Worm (Caenorhabditis elegans) whole organism, L4 larva: ENCODE data around the gene R11G11.16.

Source experiments
- D1046.2 ChIP-seq: fragments of 200-800 bp; sonication (Bioruptor generic); IDR thresholded peaks from 2 replicates; pipeline ENCODE4 v1.3.6; 2022; ENCODE audit warnings: missing genetic modification characterization, missing compliant biosample characterization
- F10B5.3 ChIP-seq: sonication (generic microtip); optimal IDR thresholded peaks from 2 replicates; lab custom pipeline; 2016; ENCODE audit warnings: mild to moderate bottlenecking, missing genetic modification characterization, missing compliant biosample characterization
- F26F4.8 ChIP-seq: fragments of 200-800 bp; sonication (Bioruptor generic); conservative IDR thresholded peaks from 2 replicates; pipeline ENCODE4 v1.3.6; 2022; ENCODE audit warnings: missing genetic modification characterization, missing compliant biosample characterization
- F44E2.7 ChIP-seq: fragments of 200-800 bp; sonication (Bioruptor generic); IDR thresholded peaks from 2 replicates; pipeline ENCODE4 v2.1.2; 2022; ENCODE audit warnings: missing genetic modification characterization, missing compliant biosample characterization
- R02D3.7 ChIP-seq: fragments of 150-350 bp; sonication (generic microtip); optimal IDR thresholded peaks from 3 replicates; lab custom pipeline; 2014; ENCODE audit warnings: missing biosample characterization, missing genetic modification characterization
- T20F7.1 ChIP-seq: fragments of 200-800 bp; sonication (Bioruptor generic); optimal IDR thresholded peaks from 2 replicates; lab custom pipeline; 2018; ENCODE audit warnings: mild to moderate bottlenecking, missing genetic modification characterization, missing compliant biosample characterization
- Y105C5A.15 ChIP-seq: fragments of 200-800 bp; sonication (Bioruptor generic); IDR thresholded peaks from 2 replicates; pipeline ENCODE4 v1.3.6; 2022; ENCODE audit warnings: missing genetic modification characterization, missing compliant biosample characterization
- Y48G9A.11 ChIP-seq: fragments of 200-800 bp; sonication (Bioruptor generic); IDR thresholded peaks from 2 replicates; pipeline ENCODE4 v1.3.6; 2022; ENCODE audit warnings: missing genetic modification reagents, missing genetic modification characterization, missing compliant biosample characterization
- ama-1 ChIP-seq: fragments of 150-350 bp; optimal IDR thresholded peaks from 2 replicates; lab custom pipeline; 2014; ENCODE audit warnings: inconsistent platforms, mixed read lengths
- ceh-28 ChIP-seq: fragments of 150-350 bp; optimal IDR thresholded peaks from 2 replicates; lab custom pipeline; 2014; ENCODE audit warnings: missing biosample characterization, missing genetic modification reagents, missing genetic modification characterization
- ceh-32 ChIP-seq: sonication (generic microtip); optimal IDR thresholded peaks from 2 replicates; lab custom pipeline; 2016; ENCODE audit warnings: mild to moderate bottlenecking, missing genetic modification characterization, missing compliant biosample characterization; ENCODE audit not compliant: poor library complexity
- ceh-44 ChIP-seq: fragments of 200-800 bp; sonication (Bioruptor generic); IDR thresholded peaks from 2 replicates; pipeline ENCODE4 v1.3.6; 2022; ENCODE audit warnings: missing genetic modification reagents, missing genetic modification characterization, missing compliant biosample characterization
- ceh-62 ChIP-seq: sonication (generic microtip); optimal IDR thresholded peaks from 2 replicates; lab custom pipeline; 2017; ENCODE audit warnings: missing biosample characterization, missing genetic modification characterization
- ceh-82 ChIP-seq: sonication (generic microtip); optimal IDR thresholded peaks from 2 replicates; lab custom pipeline; 2017; ENCODE audit warnings: missing biosample characterization, missing genetic modification characterization
- daf-12 ChIP-seq: fragments of 150-350 bp; optimal IDR thresholded peaks from 2 replicates; lab custom pipeline; 2014; ENCODE audit warnings: missing biosample characterization, missing genetic modification reagents, missing genetic modification characterization
- daf-8 ChIP-seq: fragments of 200-800 bp; sonication (Bioruptor generic); IDR thresholded peaks from 2 replicates; pipeline ENCODE4 v1.3.6; 2022; ENCODE audit warnings: missing genetic modification characterization, missing compliant biosample characterization
- dmd-6 ChIP-seq: fragments of 200-800 bp; sonication (Bioruptor generic); IDR thresholded peaks from 2 replicates; pipeline ENCODE4 v1.3.6; 2022; ENCODE audit warnings: missing genetic modification reagents, missing genetic modification characterization, missing compliant biosample characterization
- dmd-8 ChIP-seq: fragments of 200-800 bp; sonication (Bioruptor generic); IDR thresholded peaks from 2 replicates; pipeline ENCODE4 v1.3.6; 2022; ENCODE audit warnings: missing genetic modification characterization, missing compliant biosample characterization
- dve-1 ChIP-seq: sonication (generic microtip); optimal IDR thresholded peaks from 2 replicates; lab custom pipeline; 2017; ENCODE audit warnings: antibody characterized with exemption, mild to moderate bottlenecking, missing genetic modification characterization, missing compliant biosample characterization; ENCODE audit not compliant: insufficient read depth
- egl-43 ChIP-seq: fragments of 200-800 bp; sonication (Bioruptor generic); IDR thresholded peaks from 2 replicates; pipeline ENCODE4 v1.3.6; 2022; ENCODE audit warnings: missing genetic modification reagents, missing genetic modification characterization, missing compliant biosample characterization
- hlh-30 ChIP-seq: sonication (generic microtip); optimal IDR thresholded peaks from 2 replicates; lab custom pipeline; 2017; ENCODE audit warnings: antibody characterized with exemption, mild to moderate bottlenecking, missing genetic modification characterization, missing compliant biosample characterization; ENCODE audit not compliant: insufficient read depth
- lin-1 ChIP-seq: fragments of 200-800 bp; sonication (Bioruptor generic); IDR thresholded peaks from 2 replicates; pipeline ENCODE4 v1.3.6; 2022; ENCODE audit warnings: missing genetic modification reagents, missing genetic modification characterization, missing compliant biosample characterization
- lin-15B ChIP-seq: fragments of 150-350 bp; sonication (generic microtip); optimal IDR thresholded peaks from 3 replicates; lab custom pipeline; 2014; ENCODE audit warnings: missing biosample characterization, missing genetic modification characterization
- lin-38 ChIP-seq: fragments of 200-800 bp; sonication (Bioruptor generic); IDR thresholded peaks from 2 replicates; pipeline ENCODE4 v1.3.6; 2022; ENCODE audit warnings: missing genetic modification reagents, missing genetic modification characterization, missing compliant biosample characterization
- lir-3 ChIP-seq: sonication (generic microtip); optimal IDR thresholded peaks from 2 replicates; lab custom pipeline; 2016; ENCODE audit warnings: mild to moderate bottlenecking, missing genetic modification characterization, missing compliant biosample characterization
- lsy-2 ChIP-seq, 2 experiments: fragments of 150-350 bp in 1 of 2; sonication (generic microtip) in 1 of 2; optimal IDR thresholded peaks; 2 replicates each; lab custom pipeline; 2014 to 2017; ENCODE audit warnings: missing biosample characterization in 2 of 2, missing genetic modification characterization in 2 of 2
- mdt-29 ChIP-seq: fragments of 200-800 bp; sonication (Bioruptor generic); IDR thresholded peaks from 2 replicates; pipeline ENCODE4 v1.3.6; 2022; ENCODE audit warnings: missing genetic modification reagents, missing genetic modification characterization, missing compliant biosample characterization
- mes-2 ChIP-seq: sonication (generic microtip); optimal IDR thresholded peaks from 2 replicates; lab custom pipeline; 2016; ENCODE audit warnings: missing genotype, mild to moderate bottlenecking, missing genetic modification characterization, missing compliant biosample characterization; ENCODE audit not compliant: poor library complexity, severe bottlenecking
- nhr-11 ChIP-seq: fragments of 150-350 bp; optimal IDR thresholded peaks from 2 replicates; lab custom pipeline; 2014; ENCODE audit warnings: missing biosample characterization, missing genetic modification characterization
- nhr-28 ChIP-seq: fragments of 150-350 bp; optimal IDR thresholded peaks from 2 replicates; lab custom pipeline; 2014; ENCODE audit warnings: missing biosample characterization, missing genetic modification characterization
- nhr-42 ChIP-seq: fragments of 200-800 bp; sonication (Bioruptor generic); IDR thresholded peaks from 2 replicates; pipeline ENCODE4 v1.3.6; 2022; ENCODE audit warnings: missing genetic modification characterization, missing compliant biosample characterization
- nhr-6 ChIP-seq: fragments of 150-350 bp; optimal IDR thresholded peaks from 2 replicates; lab custom pipeline; 2014; ENCODE audit warnings: missing biosample characterization, missing genetic modification characterization
- nhr-76 ChIP-seq: fragments of 150-350 bp; optimal IDR thresholded peaks from 2 replicates; lab custom pipeline; 2014; ENCODE audit warnings: missing biosample characterization, missing genetic modification characterization
- set-16 ChIP-seq: fragments of 200-800 bp; sonication (Bioruptor generic); IDR thresholded peaks from 2 replicates; pipeline ENCODE4 v1.3.6; 2022; ENCODE audit warnings: missing genetic modification reagents, missing genetic modification characterization, missing compliant biosample characterization
- skn-1 ChIP-seq: fragments of 150-350 bp; optimal IDR thresholded peaks from 2 replicates; lab custom pipeline; 2014; ENCODE audit warnings: missing biosample characterization, missing genetic modification characterization
- tra-1 ChIP-seq: fragments of 200-800 bp; sonication (Bioruptor generic); IDR thresholded peaks from 2 replicates; pipeline ENCODE4 v1.3.6; 2022; ENCODE audit warnings: missing genetic modification reagents, missing genetic modification characterization, missing compliant biosample characterization
- zag-1 ChIP-seq: fragments of 150-350 bp; optimal IDR thresholded peaks from 2 replicates; lab custom pipeline; 2014; ENCODE audit warnings: missing biosample characterization, missing genetic modification characterization
- zfp-2 ChIP-seq: sonication (generic microtip); optimal IDR thresholded peaks from 2 replicates; lab custom pipeline; 2016; ENCODE audit warnings: mild to moderate bottlenecking, missing genetic modification characterization, missing compliant biosample characterization
- zip-2 ChIP-seq: fragments of 150-350 bp; optimal IDR thresholded peaks from 2 replicates; lab custom pipeline; 2014; ENCODE audit warnings: missing biosample characterization, missing genetic modification characterization
- ztf-11 ChIP-seq: fragments of 150-350 bp; optimal IDR thresholded peaks from 2 replicates; lab custom pipeline; 2014; ENCODE audit warnings: missing biosample characterization, missing genetic modification characterization

R11G11.16 gene

ce11 chrV:532046-532445, 7.1 kb upstream of the R11G11.16 start, which contains the start of gene nhr-58 (continued):
- TF ChIP-seq F26F4.8 (GFP tag; lab: Robert Waterston, UW) (no peak), zfp-2 (no peak), lir-3 (no peak), T20F7.1 (no peak), nhr-76 (tag; lab: Kevin White, UChicago) (peak; percentile 32), daf-8 (GFP tag; lab: Robert Waterston, UW) (no peak), ceh-82 (tag; lab: Kevin White, UChicago) (no peak), tra-1 (GFP tag; lab: Robert Waterston, UW) (no peak)

ce11 chrV:527602-528001, 2.7 kb upstream of the R11G11.16 start, which contains the start of gene srw-108:
srw-108 (plus strand) TSS chrV:527902.
- no peak for TF ChIP-seq dmd-6 (GFP tag; lab: Robert Waterston, UW)
- TF ChIP-seq nhr-11 (tag; lab: Kevin White, UChicago), result no peak
- no peak for TF ChIP-seq zag-1 (tag; lab: Kevin White, UChicago)
- no peak for TF ChIP-seq nhr-6 (tag; lab: Kevin White, UChicago)
- no peak for TF ChIP-seq mdt-29 (GFP tag; lab: Robert Waterston, UW)
- TF ChIP-seq daf-12 (tag; lab: Kevin White, UChicago), result no peak
- TF ChIP-seq dve-1 (tag; lab: Kevin White, UChicago), result no peak
- TF ChIP-seq lin-38 (GFP tag; lab: Robert Waterston, UW), result no peak
- TF ChIP-seq, all 104 proteins: peak for 0

ce11 chrV:524058-524457, 882 bp downstream of the R11G11.16 start, which contains the start of gene lipl-3:
lipl-3 (minus strand) TSS chrV:524218.
- no peak for TF ChIP-seq ama-1 (lab: Kevin White, UChicago)
- TF ChIP-seq ceh-28 (tag; lab: Kevin White, UChicago), result no peak
- no peak for TF ChIP-seq nhr-11 (tag; lab: Kevin White, UChicago)
- TF ChIP-seq D1046.2 (GFP tag; lab: Robert Waterston, UW), result no peak
- TF ChIP-seq egl-43, result no peak
- TF ChIP-seq nhr-42, result no peak
- TF ChIP-seq nhr-28, result peak; percentile 65
- TF ChIP-seq dve-1 (tag; lab: Kevin White, UChicago), result no peak
- no peak for TF ChIP-seq F26F4.8 (GFP tag; lab: Robert Waterston, UW)
- no peak for TF ChIP-seq lir-3
- TF ChIP-seq F44E2.7 (GFP tag; lab: Robert Waterston, UW), result no peak
- TF ChIP-seq dmd-8 (GFP tag; lab: Robert Waterston, UW), result no peak
- TF ChIP-seq Y48G9A.11 (GFP tag; lab: Robert Waterston, UW), result no peak
- TF ChIP-seq lsy-2 (tag; optimal IDR thresholded peaks at IDR 0.05; lab: Kevin White, UChicago), result no peak
- TF ChIP-seq Y105C5A.15 (GFP tag; lab: Robert Waterston, UW), result no peak
- TF ChIP-seq ztf-11 (tag; lab: Kevin White, UChicago), result no peak
- TF ChIP-seq ceh-44 (GFP tag; lab: Robert Waterston, UW), result no peak
- TF ChIP-seq F10B5.3 (tag; lab: Kevin White, UChicago), result no peak
- TF ChIP-seq hlh-30 (tag; lab: Kevin White, UChicago), result peak; percentile 15
- TF ChIP-seq dmd-6 (GFP tag; lab: Robert Waterston, UW), result peak; percentile 77

ce11 chrV:521517-521916, 3.4 kb downstream of the R11G11.16 start, which contains the start of gene srw-107:
srw-107 (minus strand) TSS chrV:521617.
- TF ChIP-seq lin-1 (GFP tag; lab: Robert Waterston, UW) (no peak), lin-15B (no peak), R02D3.7 (tag; lab: Kevin White, UChicago) (no peak), set-16 (GFP tag; lab: Robert Waterston, UW) (no peak), mes-2 (tag; lab: Kevin White, UChicago) (no peak), ceh-32 (tag; lab: Kevin White, UChicago) (no peak), skn-1 (tag; lab: Kevin White, UChicago) (no peak), ceh-62 (tag; lab: Kevin White, UChicago) (no peak), zip-2 (tag; lab: Kevin White, UChicago) (no peak)
